Fruit fly (Drosophila melanogaster) whole organism, embryonic: ENCODE measurements around the gene CG7556.
A peak's percentile ranks its signal among the peaks of the same experiment; 100 is the strongest.

ENCODE experiments used
- Atf-2 ChIP-seq: fragments of 200-800 bp; sonication (Bioruptor generic); optimal IDR thresholded peaks from 2 replicates; lab custom pipeline; 2016; ENCODE audit warnings: missing biosample characterization, missing genetic modification characterization
- CG10431 ChIP-seq: fragments of 200-800 bp; sonication (Bioruptor generic); optimal IDR thresholded peaks from 3 replicates; lab custom pipeline; 2018; ENCODE audit warnings: missing biosample characterization, mild to moderate bottlenecking, missing genetic modification characterization
- CG15073 ChIP-seq: fragments of 200-800 bp; sonication (Bioruptor generic); optimal IDR thresholded peaks from 2 replicates; lab custom pipeline; 2016; ENCODE audit warnings: missing biosample characterization, missing genetic modification characterization
- CG1602 ChIP-seq: fragments of 200-800 bp; sonication (Bioruptor generic); optimal IDR thresholded peaks from 3 replicates; lab custom pipeline; 2016; ENCODE audit warnings: missing biosample characterization, missing genetic modification characterization
- CG18262 ChIP-seq: fragments of 200-800 bp; optimal IDR thresholded peaks from 3 replicates; lab custom pipeline; 2019; ENCODE audit warnings: missing biosample characterization, mild to moderate bottlenecking, missing genetic modification characterization, moderate library complexity
- CG30431 ChIP-seq: fragments of 200-800 bp; sonication (Bioruptor generic); optimal IDR thresholded peaks from 2 replicates; lab custom pipeline; 2017; ENCODE audit warnings: missing biosample characterization, missing genetic modification characterization
- CG31365 ChIP-seq: fragments of 200-800 bp; sonication (Bioruptor generic); optimal IDR thresholded peaks from 2 replicates; lab custom pipeline; 2018; ENCODE audit warnings: missing biosample characterization, mild to moderate bottlenecking, missing genetic modification characterization
- CG3995 ChIP-seq: fragments of 200-800 bp; sonication (Bioruptor generic); optimal IDR thresholded peaks from 3 replicates; lab custom pipeline; 2016; ENCODE audit warnings: missing biosample characterization, missing genetic modification characterization
- CG43689 ChIP-seq: fragments of 200-800 bp; sonication (Bioruptor generic); IDR thresholded peaks from 2 replicates; pipeline ENCODE4 v1.3.6; 2022; ENCODE audit warnings: missing biosample characterization, missing genetic modification characterization
- CG5953 ChIP-seq: fragments of 200-800 bp; sonication (Bioruptor generic); IDR thresholded peaks from 2 replicates; pipeline ENCODE4 v1.3.6; 2022; ENCODE audit warnings: missing biosample characterization, missing genetic modification characterization
- CG6765 ChIP-seq: fragments of 200-800 bp; sonication (Bioruptor generic); optimal IDR thresholded peaks from 3 replicates; lab custom pipeline; 2017; ENCODE audit warnings: missing biosample characterization, mild to moderate bottlenecking, missing genetic modification characterization
- CG6854 ChIP-seq: fragments of 200-800 bp; sonication (Bioruptor generic); optimal IDR thresholded peaks from 3 replicates; lab custom pipeline; 2017; ENCODE audit warnings: missing biosample characterization, mild to moderate bottlenecking, missing genetic modification characterization
- CG7357 ChIP-seq: fragments of 200-800 bp; sonication (Bioruptor generic); IDR thresholded peaks from 3 replicates; pipeline ENCODE4 v1.3.6; 2022; ENCODE audit warnings: missing biosample characterization, missing genetic modification characterization
- CG7556 ChIP-seq: fragments of 200-800 bp; sonication (Bioruptor generic); optimal IDR thresholded peaks from 2 replicates; lab custom pipeline; 2017; ENCODE audit warnings: missing biosample characterization, mild to moderate bottlenecking, missing genetic modification characterization
- CG8388 ChIP-seq: fragments of 200-800 bp; sonication (Bioruptor generic); optimal IDR thresholded peaks from 2 replicates; lab custom pipeline; 2019; ENCODE audit warnings: missing biosample characterization, mild to moderate bottlenecking, missing genetic modification characterization, moderate library complexity
- CHES-1-like ChIP-seq: fragments of 200-800 bp; sonication (Bioruptor generic); optimal IDR thresholded peaks from 2 replicates; lab custom pipeline; 2016; ENCODE audit warnings: missing biosample characterization, missing genetic modification characterization
- Doc2 ChIP-seq: fragments of 200-800 bp; sonication (Bioruptor generic); IDR thresholded peaks from 2 replicates; pipeline ENCODE4 v1.3.6; 2022; ENCODE audit warnings: missing biosample characterization, missing genetic modification characterization
- E2f1 ChIP-seq: fragments of 200-800 bp; sonication (Bioruptor generic); IDR thresholded peaks from 2 replicates; pipeline ENCODE4 v1.3.6; 2022; ENCODE audit warnings: missing biosample characterization, missing genetic modification characterization
- Eip74EF ChIP-seq, 2 experiments: fragments of 200-800 bp in 1 of 2; fragments of >200 bp in 1 of 2; sonication (Bioruptor generic) in 1 of 2; optimal IDR thresholded peaks; 2 replicates each; lab custom pipeline; 2017 to 2019; ENCODE audit warnings: missing biosample characterization in 2 of 2, missing genetic modification characterization in 2 of 2, mild to moderate bottlenecking in 1 of 2, moderate library complexity in 1 of 2
- Elba2 ChIP-seq: fragments of 200-800 bp; sonication (Bioruptor generic); optimal IDR thresholded peaks from 3 replicates; lab custom pipeline; 2016; ENCODE audit warnings: missing biosample characterization, missing genetic modification characterization
- HLHmδ ChIP-seq: fragments of 200-800 bp; sonication (Bioruptor generic); optimal IDR thresholded peaks from 2 replicates; lab custom pipeline; 2018; ENCODE audit warnings: missing biosample characterization, mild to moderate bottlenecking, missing genetic modification characterization, moderate library complexity
- HmgD ChIP-seq: fragments of 200-800 bp; sonication (Bioruptor generic); optimal IDR thresholded peaks from 3 replicates; lab custom pipeline; 2016; ENCODE audit warnings: missing biosample characterization, missing genetic modification characterization
- Jarid2 ChIP-seq: fragments of 200-800 bp; sonication (Bioruptor generic); optimal IDR thresholded peaks from 3 replicates; lab custom pipeline; 2017; ENCODE audit warnings: mild to moderate bottlenecking, missing biosample characterization, missing genetic modification reagents, missing genetic modification characterization
- Lim3 ChIP-seq: fragments of 200-800 bp; sonication (Bioruptor generic); IDR thresholded peaks from 2 replicates; pipeline ENCODE4 v1.3.6; 2022; ENCODE audit warnings: missing biosample characterization, missing genetic modification characterization
- Meics ChIP-seq: fragments of 200-800 bp; sonication (Bioruptor generic); optimal IDR thresholded peaks from 2 replicates; lab custom pipeline; 2017; ENCODE audit warnings: missing biosample characterization, mild to moderate bottlenecking, missing genetic modification characterization
- Optix ChIP-seq: fragments of 200-800 bp; sonication (Bioruptor generic); IDR thresholded peaks from 3 replicates; pipeline ENCODE4 v1.3.6; 2022; ENCODE audit warnings: missing biosample characterization, missing genetic modification characterization
- PHDP ChIP-seq: fragments of 200-800 bp; sonication (Bioruptor generic); optimal IDR thresholded peaks from 3 replicates; lab custom pipeline; 2018; ENCODE audit warnings: missing biosample characterization, mild to moderate bottlenecking, missing genetic modification characterization, moderate library complexity
- Ptx1 ChIP-seq: fragments of 200-800 bp; sonication (Bioruptor generic); IDR thresholded peaks from 2 replicates; pipeline ENCODE4 v1.3.6; 2022; ENCODE audit warnings: missing biosample characterization, missing genetic modification characterization
- Spps ChIP-seq: fragments of 200-800 bp; sonication (Bioruptor generic); optimal IDR thresholded peaks from 2 replicates; lab custom pipeline; 2018; ENCODE audit warnings: missing biosample characterization, mild to moderate bottlenecking, missing genetic modification characterization
- YL-1 ChIP-seq: fragments of 200-800 bp; sonication (Bioruptor generic); optimal IDR thresholded peaks from 3 replicates; lab custom pipeline; 2017; ENCODE audit warnings: missing biosample characterization, mild to moderate bottlenecking, missing genetic modification characterization
- bab2 ChIP-seq: fragments of 200-800 bp; sonication (Bioruptor generic); optimal IDR thresholded peaks from 2 replicates; lab custom pipeline; 2016; ENCODE audit warnings: missing biosample characterization, missing genetic modification characterization
- bigmax ChIP-seq: fragments of 200-800 bp; sonication (Bioruptor generic); optimal IDR thresholded peaks from 2 replicates; lab custom pipeline; 2018; ENCODE audit warnings: missing biosample characterization, mild to moderate bottlenecking, missing genetic modification characterization
- br ChIP-seq: fragments of >200 bp; optimal IDR thresholded peaks from 2 replicates; lab custom pipeline; 2017
- cato ChIP-seq: fragments of 200-800 bp; sonication (Bioruptor generic); optimal IDR thresholded peaks from 2 replicates; lab custom pipeline; 2016; ENCODE audit warnings: missing biosample characterization, missing genetic modification characterization, borderline replicate concordance
- corto ChIP-seq: fragments of 200-800 bp; sonication (Bioruptor generic); optimal IDR thresholded peaks from 2 replicates; lab custom pipeline; 2016; ENCODE audit warnings: missing biosample characterization, mild to moderate bottlenecking, missing genetic modification characterization, moderate library complexity
- dati ChIP-seq: fragments of 200-800 bp; sonication (Bioruptor generic); IDR thresholded peaks from 2 replicates; pipeline ENCODE4 v1.3.6; 2022; ENCODE audit warnings: missing biosample characterization, missing genetic modification characterization
- dm ChIP-seq: fragments of 200-800 bp; sonication (Bioruptor generic); optimal IDR thresholded peaks from 3 replicates; lab custom pipeline; 2016; ENCODE audit warnings: missing biosample characterization, missing genetic modification characterization
- fd3F ChIP-seq: fragments of 200-800 bp; sonication (Bioruptor generic); optimal IDR thresholded peaks from 2 replicates; lab custom pipeline; 2018; ENCODE audit warnings: missing biosample characterization, mild to moderate bottlenecking, missing genetic modification characterization, moderate library complexity
- fd64A ChIP-seq: fragments of 200-800 bp; sonication (Bioruptor generic); optimal IDR thresholded peaks from 3 replicates; lab custom pipeline; 2018; ENCODE audit warnings: missing biosample characterization, mild to moderate bottlenecking, missing genetic modification characterization
- gce ChIP-seq: fragments of 200-800 bp; sonication (Bioruptor generic); IDR thresholded peaks from 3 replicates; pipeline ENCODE4 v1.3.6; 2022; ENCODE audit warnings: missing biosample characterization, missing genetic modification characterization
- kay ChIP-seq: fragments of 200-800 bp; sonication (Bioruptor generic); optimal IDR thresholded peaks from 2 replicates; lab custom pipeline; 2016; ENCODE audit warnings: missing biosample characterization, missing genetic modification characterization
- klu ChIP-seq: fragments of 200-800 bp; sonication (Bioruptor generic); IDR thresholded peaks from 2 replicates; pipeline ENCODE4 v1.3.6; 2022; ENCODE audit warnings: missing biosample characterization, missing genetic modification characterization
- maf-S ChIP-seq: fragments of 200-800 bp; sonication (Bioruptor generic); optimal IDR thresholded peaks from 2 replicates; lab custom pipeline; 2016; ENCODE audit warnings: missing biosample characterization, missing genetic modification characterization
- nau ChIP-seq: fragments of 200-800 bp; sonication (Bioruptor generic); optimal IDR thresholded peaks from 3 replicates; lab custom pipeline; 2017; ENCODE audit warnings: missing biosample characterization, mild to moderate bottlenecking, missing genetic modification characterization, missing genetic modification reagents
- pho ChIP-seq: fragments of 200-800 bp; sonication (Bioruptor generic); optimal IDR thresholded peaks from 2 replicates; lab custom pipeline; 2016; ENCODE audit warnings: missing biosample characterization, missing genetic modification characterization
- phol ChIP-seq: fragments of 200-800 bp; sonication (Bioruptor generic); optimal IDR thresholded peaks from 3 replicates; lab custom pipeline; 2018; ENCODE audit warnings: missing biosample characterization, mild to moderate bottlenecking, missing genetic modification characterization, moderate library complexity
- prd ChIP-seq, 3 experiments: fragments of >200 bp in 2 of 3; fragments of 200-800 bp in 1 of 3; sonication (Bioruptor generic) in 1 of 3; optimal IDR thresholded peaks in 2 of 3; IDR thresholded peaks in 1 of 3; 2 replicates in 2 of 3; 3 replicates in 1 of 3; pipeline versions ENCODE4 v1.3.6 to Lab custom; 2017 to 2022; ENCODE audit warnings: missing biosample characterization in 1 of 3, missing genetic modification characterization in 1 of 3
- row ChIP-seq: fragments of 200-800 bp; sonication (Bioruptor generic); IDR thresholded peaks from 3 replicates; pipeline ENCODE4 v1.3.6; 2022; ENCODE audit warnings: missing biosample characterization, missing genetic modification characterization
- slp2 ChIP-seq: fragments of 200-800 bp; sonication (Bioruptor generic); optimal IDR thresholded peaks from 2 replicates; lab custom pipeline; 2016; ENCODE audit warnings: missing biosample characterization, missing genetic modification characterization
- stc ChIP-seq: fragments of 200-800 bp; sonication (Bioruptor generic); IDR thresholded peaks from 2 replicates; pipeline ENCODE4 v1.3.6; 2022; ENCODE audit warnings: missing biosample characterization, missing genetic modification characterization
- usp ChIP-seq: fragments of >200 bp; optimal IDR thresholded peaks from 2 replicates; lab custom pipeline; 2017; ENCODE audit warnings: missing biosample characterization, missing genetic modification characterization

CG7556 gene

DNA sequence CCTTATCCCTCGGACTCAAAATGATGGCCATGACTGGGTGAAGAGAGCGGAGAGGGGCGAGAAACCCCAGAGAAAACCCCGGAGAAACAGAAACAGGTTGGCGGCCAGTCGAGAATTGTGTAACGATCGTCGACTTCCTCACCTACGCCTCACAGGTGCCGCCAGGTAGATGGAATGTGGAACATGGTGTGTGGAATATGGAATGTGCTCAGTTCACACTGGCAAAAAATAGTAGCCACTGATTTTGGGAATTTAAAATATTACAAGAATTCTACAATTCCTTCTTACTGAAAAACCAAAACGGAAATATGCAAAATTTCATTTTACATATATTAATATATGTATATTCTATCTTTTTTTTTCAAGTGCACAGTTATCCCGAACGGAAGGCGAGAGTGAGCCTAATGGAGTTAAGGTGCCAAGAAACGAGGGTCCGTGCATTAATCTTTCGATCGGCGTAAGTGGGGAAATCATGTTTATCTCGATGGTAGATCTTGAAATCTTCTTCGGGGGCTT is 23.6 kb downstream of the CG7556 start (continued):
- TF ChIP-seq kay (GFP tag; lab: Kevin White, UChicago) = peak; percentile 67
- TF ChIP-seq E2f1 (GFP tag; lab: Robert Waterston, UW) = peak; percentile 78
- peak; percentile 76 for TF ChIP-seq Meics (GFP tag; lab: Kevin White, UChicago)
- TF ChIP-seq CG7556 (GFP tag; lab: Kevin White, UChicago) = peak; percentile 80
- TF ChIP-seq Optix = peak; percentile 51; the same call in 1 of the 3 replicates
- no peak for TF ChIP-seq usp (GFP tag; lab: Kevin White, UChicago)
- peak; percentile 43 for TF ChIP-seq cato (GFP tag; lab: Kevin White, UChicago)
- peak; percentile 84 for TF ChIP-seq CG1602
- peak; percentile 29 for TF ChIP-seq bab2 (GFP tag; lab: Kevin White, UChicago)
- no peak for TF ChIP-seq CHES-1-like (GFP tag; lab: Kevin White, UChicago)
- no peak for TF ChIP-seq maf-S
- no peak for TF ChIP-seq Atf-2 (GFP tag; lab: Kevin White, UChicago)
- peak; percentile 25 for TF ChIP-seq fd3F (GFP tag; lab: Kevin White, UChicago)
- no peak for TF ChIP-seq CG3995
- TF ChIP-seq Elba2 = peak; percentile 67
- peak in 1 of 2 experiments; percentile 68 for TF ChIP-seq Eip74EF (GFP tag; optimal IDR thresholded peaks at IDR 0.05; lab: Kevin White, UChicago)
- peak; percentile 51; the same call in 1 of the 3 replicates for TF ChIP-seq CG7357 (GFP tag; lab: Robert Waterston, UW)
- TF ChIP-seq HmgD = no peak
- TF ChIP-seq CG8388 = peak; percentile 82
- TF ChIP-seq klu (GFP tag; lab: Robert Waterston, UW) = peak; percentile 73
- TF ChIP-seq PHDP (tag; lab: Kevin White, UChicago) = peak; percentile 76
- peak; percentile 2 for TF ChIP-seq slp2
- TF ChIP-seq stc = peak; percentile 58; the same call in 1 of the 2 replicates
- TF ChIP-seq dati (GFP tag; lab: Robert Waterston, UW) = no peak
- no peak for TF ChIP-seq CG31365 (tag; lab: Kevin White, UChicago)
- no peak for TF ChIP-seq Doc2 (GFP tag; lab: Robert Waterston, UW)
- peak; percentile 41 for TF ChIP-seq fd64A (GFP tag; lab: Kevin White, UChicago)
- TF ChIP-seq prd (optimal IDR thresholded peaks at IDR 0.05; lab: Kevin White, UChicago) = no peak
- peak; percentile 90 for TF ChIP-seq prd (GFP tag; IDR thresholded peaks at IDR 0.05; lab: Robert Waterston, UW)
- TF ChIP-seq Ptx1 (GFP tag; lab: Robert Waterston, UW) = peak; percentile 77
- no peak for TF ChIP-seq Lim3
- TF ChIP-seq CG30431 = peak; percentile 81
- TF ChIP-seq Jarid2 = peak; percentile 37
- TF ChIP-seq corto (GFP tag; lab: Kevin White, UChicago) = peak; percentile 55
- no peak for TF ChIP-seq YL-1 (GFP tag; lab: Kevin White, UChicago)
- TF ChIP-seq HLHmδ = no peak
- TF ChIP-seq Spps (tag; lab: Kevin White, UChicago) = peak; percentile 90
- TF ChIP-seq CG15073 (GFP tag; lab: Kevin White, UChicago) = peak; percentile 30
- TF ChIP-seq CG5953 = peak; percentile 43; the same call in 1 of the 2 replicates
- TF ChIP-seq bigmax (GFP tag; lab: Kevin White, UChicago) = no peak
- peak; percentile 66 for TF ChIP-seq CG10431
- no peak for TF ChIP-seq pho (GFP tag; lab: Kevin White, UChicago)
- no peak for TF ChIP-seq br (lab: Kevin White, UChicago)
- TF ChIP-seq CG6854 (GFP tag; lab: Kevin White, UChicago) = peak; percentile 50
- TF ChIP-seq CG18262 = peak; percentile 93
- TF ChIP-seq CG43689 (GFP tag; lab: Robert Waterston, UW) = no peak
- TF ChIP-seq dm (GFP tag; lab: Kevin White, UChicago) = no peak
- TF ChIP-seq gce (GFP tag; lab: Robert Waterston, UW) = no peak
- TF ChIP-seq nau (GFP tag; lab: Kevin White, UChicago) = peak; percentile 46
- peak; percentile 82 for TF ChIP-seq row (GFP tag; lab: Robert Waterston, UW)
- TF ChIP-seq CG6765 = no peak
- peak; percentile 87 for TF ChIP-seq phol
